Fruit fly (Drosophila melanogaster) whole organism, prepupa: ENCODE data around the gene pros.

ENCODE experiments used
- Blimp-1 ChIP-seq: fragments of 200-800 bp; sonication (Bioruptor generic); optimal IDR thresholded peaks from 3 replicates; lab custom pipeline; 2017; ENCODE audit warnings: missing biosample characterization, missing genetic modification characterization, mild to moderate bottlenecking, moderate library complexity, missing genetic modification reagents
- CG10669 ChIP-seq: fragments of 200-800 bp; sonication (Bioruptor generic); optimal IDR thresholded peaks from 3 replicates; lab custom pipeline; 2018; ENCODE audit warnings: missing biosample characterization, mild to moderate bottlenecking, missing genetic modification characterization, moderate library complexity
- CG11294 ChIP-seq: fragments of 200-800 bp; sonication (Bioruptor generic); IDR thresholded peaks from 2 replicates; pipeline ENCODE4 v1.3.6; 2022; ENCODE audit warnings: missing biosample characterization, missing genetic modification characterization
- CG11902 ChIP-seq: fragments of 200-800 bp; sonication (Bioruptor generic); optimal IDR thresholded peaks from 3 replicates; lab custom pipeline; 2016; ENCODE audit warnings: missing biosample characterization, missing genetic modification characterization
- CG15336 ChIP-seq: fragments of 200-800 bp; sonication (Bioruptor generic); IDR thresholded peaks from 2 replicates; pipeline ENCODE4 v1.3.6; 2022; ENCODE audit warnings: missing biosample characterization, missing genetic modification characterization
- CG16779 ChIP-seq: fragments of 200-800 bp; sonication (Bioruptor generic); optimal IDR thresholded peaks from 3 replicates; lab custom pipeline; 2017; ENCODE audit warnings: missing biosample characterization, mild to moderate bottlenecking, missing genetic modification characterization
- CG3032 ChIP-seq: fragments of 200-800 bp; optimal IDR thresholded peaks from 2 replicates; lab custom pipeline; 2019; ENCODE audit warnings: missing biosample characterization, mild to moderate bottlenecking, missing genetic modification characterization, moderate library complexity
- CG32006 ChIP-seq: fragments of 200-800 bp; sonication (Bioruptor generic); optimal IDR thresholded peaks from 3 replicates; lab custom pipeline; 2017; ENCODE audit warnings: missing biosample characterization, mild to moderate bottlenecking, missing genetic modification characterization
- CG34406 ChIP-seq: fragments of 200-800 bp; sonication (Bioruptor generic); optimal IDR thresholded peaks from 3 replicates; lab custom pipeline; 2016; ENCODE audit warnings: missing biosample characterization, missing genetic modification characterization
- CG4318 ChIP-seq: fragments of 200-800 bp; sonication (Bioruptor generic); optimal IDR thresholded peaks from 3 replicates; lab custom pipeline; 2017; ENCODE audit warnings: missing biosample characterization, mild to moderate bottlenecking, missing genetic modification characterization
- CG6163 ChIP-seq: fragments of 200-800 bp; sonication (Bioruptor generic); IDR thresholded peaks from 3 replicates; pipeline ENCODE4 v1.3.6; 2022; ENCODE audit warnings: missing biosample characterization, missing genetic modification characterization
- CG6276 ChIP-seq: fragments of 200-800 bp; sonication (Bioruptor generic); optimal IDR thresholded peaks from 2 replicates; lab custom pipeline; 2017; ENCODE audit warnings: missing biosample characterization, mild to moderate bottlenecking, missing genetic modification characterization
- CG6792 ChIP-seq: fragments of 200-800 bp; sonication (Bioruptor generic); optimal IDR thresholded peaks from 3 replicates; lab custom pipeline; 2016; ENCODE audit warnings: missing biosample characterization, missing genetic modification characterization
- CG6808 ChIP-seq: fragments of 200-800 bp; sonication (Bioruptor generic); optimal IDR thresholded peaks from 3 replicates; lab custom pipeline; 2017; ENCODE audit warnings: missing biosample characterization, missing genetic modification characterization, mild to moderate bottlenecking, moderate library complexity, missing genetic modification reagents
- CG6854 ChIP-seq: fragments of 200-800 bp; sonication (Bioruptor generic); optimal IDR thresholded peaks from 2 replicates; lab custom pipeline; 2017; ENCODE audit warnings: missing biosample characterization, mild to moderate bottlenecking, missing genetic modification characterization
- CG8119 ChIP-seq: fragments of 200-800 bp; sonication (Bioruptor generic); IDR thresholded peaks from 3 replicates; pipeline ENCODE4 v1.3.6; 2022; ENCODE audit warnings: missing biosample characterization, missing genetic modification characterization
- CG8319 ChIP-seq: fragments of 200-800 bp; sonication (Bioruptor generic); optimal IDR thresholded peaks from 3 replicates; lab custom pipeline; 2016; ENCODE audit warnings: missing biosample characterization, missing genetic modification characterization
- CG8632 ChIP-seq: fragments of 200-800 bp; sonication (Bioruptor generic); optimal IDR thresholded peaks from 3 replicates; lab custom pipeline; 2016; ENCODE audit warnings: missing biosample characterization, missing genetic modification characterization
- CG9139 ChIP-seq: fragments of 200-800 bp; sonication (Bioruptor generic); optimal IDR thresholded peaks from 3 replicates; lab custom pipeline; 2017; ENCODE audit warnings: missing biosample characterization, mild to moderate bottlenecking, missing genetic modification characterization
- Eip75B ChIP-seq: fragments of 200-800 bp; sonication (Bioruptor generic); optimal IDR thresholded peaks from 3 replicates; lab custom pipeline; 2016; ENCODE audit warnings: missing biosample characterization, missing genetic modification characterization
- Eip78C ChIP-seq: fragments of 200-800 bp; sonication (Bioruptor generic); peaks from one replicate; lab custom pipeline; 2016; ENCODE audit warnings: missing biosample characterization, missing genetic modification characterization
- Gug ChIP-seq: fragments of 200-800 bp; sonication (Bioruptor generic); IDR thresholded peaks from 2 replicates; pipeline ENCODE4 v1.3.6; 2022; ENCODE audit warnings: missing biosample characterization, missing genetic modification characterization
- Hr38 ChIP-seq: sonication (Bioruptor generic); optimal IDR thresholded peaks from 2 replicates; lab custom pipeline; 2016; ENCODE audit warnings: missing biosample characterization, missing genetic modification characterization
- Hr39 ChIP-seq: fragments of 200-800 bp; sonication (Bioruptor generic); optimal IDR thresholded peaks from 2 replicates; lab custom pipeline; 2016; ENCODE audit warnings: missing biosample characterization, missing genetic modification characterization
- Hr4 ChIP-seq: fragments of 200-800 bp; sonication (Bioruptor generic); optimal IDR thresholded peaks from 3 replicates; lab custom pipeline; 2016; ENCODE audit warnings: missing biosample characterization, missing genetic modification characterization
- Lpt ChIP-seq: fragments of 200-800 bp; sonication (Bioruptor generic); optimal IDR thresholded peaks from 3 replicates; lab custom pipeline; 2016; ENCODE audit warnings: missing biosample characterization, missing genetic modification characterization
- Met ChIP-seq: fragments of 200-800 bp; sonication (Bioruptor generic); optimal IDR thresholded peaks from 3 replicates; lab custom pipeline; 2016; ENCODE audit warnings: missing biosample characterization, missing genetic modification characterization
- OdsH ChIP-seq: fragments of 200-800 bp; sonication (Bioruptor generic); optimal IDR thresholded peaks from 3 replicates; lab custom pipeline; 2016; ENCODE audit warnings: missing biosample characterization, missing genetic modification characterization
- Smox ChIP-seq: fragments of 200-800 bp; sonication (Bioruptor generic); optimal IDR thresholded peaks from 3 replicates; lab custom pipeline; 2016; ENCODE audit warnings: missing biosample characterization, missing genetic modification characterization
- Sox14 ChIP-seq: fragments of 200-800 bp; sonication (Bioruptor generic); optimal IDR thresholded peaks from 3 replicates; lab custom pipeline; 2016; ENCODE audit warnings: missing biosample characterization, missing genetic modification characterization
- achi ChIP-seq: fragments of 200-800 bp; sonication (Bioruptor generic); optimal IDR thresholded peaks from 3 replicates; lab custom pipeline; 2016; ENCODE audit warnings: missing biosample characterization, missing genetic modification characterization
- acj6 ChIP-seq: fragments of 200-800 bp; sonication (Bioruptor generic); optimal IDR thresholded peaks from 3 replicates; lab custom pipeline; 2016; ENCODE audit warnings: missing biosample characterization, missing genetic modification characterization
- cyc ChIP-seq: fragments of 200-800 bp; sonication (Bioruptor generic); optimal IDR thresholded peaks from 3 replicates; lab custom pipeline; 2016; ENCODE audit warnings: missing biosample characterization, missing genetic modification characterization
- dac ChIP-seq: fragments of 200-800 bp; sonication (Bioruptor generic); optimal IDR thresholded peaks from 2 replicates; lab custom pipeline; 2017; ENCODE audit warnings: missing biosample characterization, mild to moderate bottlenecking, missing genetic modification characterization
- esn ChIP-seq: fragments of 200-800 bp; sonication (Bioruptor generic); optimal IDR thresholded peaks from 2 replicates; lab custom pipeline; 2016; ENCODE audit warnings: missing biosample characterization, mild to moderate bottlenecking, missing genetic modification characterization, moderate library complexity
- fd85E ChIP-seq: fragments of 200-800 bp; sonication (Bioruptor generic); optimal IDR thresholded peaks from 3 replicates; lab custom pipeline; 2016; ENCODE audit warnings: missing biosample characterization, missing genetic modification characterization
- fkh ChIP-seq: fragments of 200-800 bp; sonication (Bioruptor generic); optimal IDR thresholded peaks from 3 replicates; lab custom pipeline; 2017; ENCODE audit warnings: missing biosample characterization, mild to moderate bottlenecking, missing genetic modification characterization, moderate library complexity
- lz ChIP-seq: fragments of 200-800 bp; sonication (Bioruptor generic); optimal IDR thresholded peaks from 3 replicates; lab custom pipeline; 2016; ENCODE audit warnings: missing biosample characterization, missing genetic modification characterization
- net ChIP-seq: fragments of 200-800 bp; sonication (Bioruptor generic); optimal IDR thresholded peaks from 3 replicates; lab custom pipeline; 2016; ENCODE audit warnings: missing biosample characterization, missing genetic modification characterization
- pdm3 ChIP-seq: fragments of 200-800 bp; sonication (Bioruptor generic); optimal IDR thresholded peaks from 3 replicates; lab custom pipeline; 2016; ENCODE audit warnings: missing biosample characterization, missing genetic modification characterization
- salr ChIP-seq, 2 experiments: fragments of 200-800 bp; sonication (Bioruptor generic); optimal IDR thresholded peaks; 3 replicates each; lab custom pipeline; 2016 to 2018; ENCODE audit warnings: missing biosample characterization in 2 of 2, missing genetic modification characterization in 2 of 2, mild to moderate bottlenecking in 1 of 2
- ss ChIP-seq, 2 experiments: fragments of 200-800 bp; sonication (Bioruptor generic); optimal IDR thresholded peaks; 2 replicates in 1 of 2; 3 replicates in 1 of 2; lab custom pipeline; 2017 to 2018; ENCODE audit warnings: mild to moderate bottlenecking in 2 of 2, missing biosample characterization in 2 of 2, missing genetic modification characterization in 2 of 2, moderate library complexity in 1 of 2
- svp ChIP-seq: fragments of 200-800 bp; sonication (Bioruptor generic); peaks from one replicate; lab custom pipeline; 2016; ENCODE audit warnings: missing biosample characterization, missing genetic modification characterization
- topi ChIP-seq: fragments of 200-800 bp; sonication (Bioruptor generic); optimal IDR thresholded peaks from 3 replicates; lab custom pipeline; 2016; ENCODE audit warnings: missing biosample characterization, missing genetic modification characterization

pros gene

dm6 chr3R:11451207-11451841 is 123.0 kb downstream of the pros start, which contains the start of gene sals:
Gene sals, minus strand, starts transcription at chr3R:11451791.
- peak; percentile 82 for TF ChIP-seq svp (GFP tag; lab: Kevin White, UChicago)
- no peak for TF ChIP-seq CG11294 (GFP tag; lab: Robert Waterston, UW)
- TF ChIP-seq CG10669 (GFP tag; lab: Kevin White, UChicago), result no peak
- no peak for TF ChIP-seq ss (GFP tag; optimal IDR thresholded peaks at IDR 0.05; lab: Kevin White, UChicago)
- TF ChIP-seq CG11902 (GFP tag; lab: Kevin White, UChicago), result no peak

- TF ChIP-seq CG6276 (GFP tag; lab: Kevin White, UChicago), result no peak
- peak; percentile 94 for TF ChIP-seq svp (GFP tag; lab: Kevin White, UChicago)
- peak; percentile 12 for TF ChIP-seq CG32006 (GFP tag; lab: Kevin White, UChicago)
- peak; percentile 7 for TF ChIP-seq fkh
- peak; percentile 24 for TF ChIP-seq Eip78C (GFP tag; lab: Kevin White, UChicago)
Observed at dm6 chr3R:11452041-11452440, 123.8 kb downstream of the pros start.

dm6 chr3R:11454210-11454904 is 126.1 kb downstream of the pros start:
- TF ChIP-seq CG11902 (GFP tag; lab: Kevin White, UChicago) (peak; percentile 59), CG16779 (tag; lab: Kevin White, UChicago) (peak; percentile 8), CG6808 (no peak), CG8632 (GFP tag; lab: Kevin White, UChicago) (peak; percentile 19), cyc (peak; percentile 68), CG15336 (GFP tag; lab: Robert Waterston, UW) (no peak), achi (GFP tag; lab: Kevin White, UChicago) (peak; percentile 31), CG10669 (GFP tag; lab: Kevin White, UChicago) (peak; percentile 6), Eip75B (peak; percentile 36), pdm3 (peak; percentile 52), salr (GFP tag; optimal IDR thresholded peaks at IDR 0.05; lab: Kevin White, UChicago) (no peak), lz (GFP tag; lab: Kevin White, UChicago) (peak; percentile 76), CG3032 (tag; lab: Kevin White, UChicago) (no peak), CG11294 (GFP tag; lab: Robert Waterston, UW) (peak; percentile 28; the same call in 1 of the 2 replicates), Gug (GFP tag; lab: Robert Waterston, UW) (no peak), Lpt (GFP tag; lab: Kevin White, UChicago) (no peak), CG9139 (GFP tag; lab: Kevin White, UChicago) (no peak), svp (GFP tag; lab: Kevin White, UChicago) (peak; percentile 89), CG8119 (GFP tag; lab: Robert Waterston, UW) (0 out of 3 replicates have a peak, but pooled peaks have one; percentile 26), Hr38 (no peak), CG32006 (GFP tag; lab: Kevin White, UChicago) (peak; percentile 74), dac (GFP tag; lab: Kevin White, UChicago) (peak; percentile 42), Hr4 (GFP tag; lab: Kevin White, UChicago) (peak; percentile 76), CG6163 (GFP tag; lab: Robert Waterston, UW) (peak; percentile 43; the same call in 1 of the 3 replicates), CG4318 (GFP tag; lab: Kevin White, UChicago) (peak; percentile 56), CG8319 (peak; percentile 0), Smox (GFP tag; lab: Kevin White, UChicago) (peak; percentile 59), CG34406 (peak; percentile 67), fd85E (GFP tag; lab: Kevin White, UChicago) (no peak), net (GFP tag; lab: Kevin White, UChicago) (peak; percentile 33), acj6 (GFP tag; lab: Kevin White, UChicago) (peak; percentile 45), Blimp-1 (GFP tag; lab: Kevin White, UChicago) (peak; percentile 1), ss (GFP tag; optimal IDR thresholded peaks at IDR 0.05; lab: Kevin White, UChicago) (no peak), topi (GFP tag; lab: Kevin White, UChicago) (peak; percentile 70), CG6792 (GFP tag; lab: Kevin White, UChicago) (peak; percentile 45), CG6854 (no peak), esn (GFP tag; lab: Kevin White, UChicago) (peak; percentile 76), Hr39 (peak; percentile 75), Sox14 (GFP tag; lab: Kevin White, UChicago) (peak; percentile 49), fkh (peak; percentile 90), OdsH (GFP tag; lab: Kevin White, UChicago) (peak; percentile 52), Met (GFP tag; lab: Kevin White, UChicago) (peak; percentile 69), Eip78C (GFP tag; lab: Kevin White, UChicago) (peak; percentile 83)
